Fruit fly (Drosophila melanogaster) whole organism, wandering third instar larva: ENCODE measurements around the gene CG14257.

Experiments used
- Dfd ChIP-seq: fragments of >200 bp; optimal IDR thresholded peaks from 2 replicates; lab custom pipeline; 2017; ENCODE audit warnings: missing biosample characterization, missing genetic modification characterization
- GATAd ChIP-seq: sonication (Bioruptor generic); optimal IDR thresholded peaks from 2 replicates; lab custom pipeline; 2016; ENCODE audit warnings: missing biosample characterization, missing genetic modification characterization
- N ChIP-seq: fragments of >200 bp; optimal IDR thresholded peaks from 2 replicates; lab custom pipeline; 2018; ENCODE audit warnings: missing biosample characterization, missing external identifiers, missing genetic modification characterization
- OdsH ChIP-seq: fragments of 200-800 bp; sonication (Bioruptor generic); optimal IDR thresholded peaks from 2 replicates; lab custom pipeline; 2016; ENCODE audit warnings: missing biosample characterization, mild to moderate bottlenecking, missing genetic modification characterization
- Vsx2 ChIP-seq: fragments of 200-300, 225-300 bp; sonication (Bioruptor generic); optimal IDR thresholded peaks from 2 replicates; lab custom pipeline; 2018; ENCODE audit warnings: missing biosample characterization, missing genetic modification characterization; ENCODE audit not compliant: partially characterized antibody
- foxo ChIP-seq, 2 experiments: fragments of 200-800 bp; sonication (Bioruptor generic); optimal IDR thresholded peaks; 2 replicates in 1 of 2; 3 replicates in 1 of 2; lab custom pipeline; 2016 to 2017; ENCODE audit warnings: missing biosample characterization in 2 of 2, missing genetic modification characterization in 2 of 2
- fru ChIP-seq: fragments of 200-800 bp; sonication (Bioruptor generic); optimal IDR thresholded peaks from 3 replicates; lab custom pipeline; 2016; ENCODE audit warnings: missing biosample characterization, mild to moderate bottlenecking, missing genetic modification characterization
- psq ChIP-seq: fragments of 200-800 bp; sonication (Bioruptor generic); optimal IDR thresholded peaks from 3 replicates; lab custom pipeline; 2017; ENCODE audit warnings: missing biosample characterization, mild to moderate bottlenecking, missing genetic modification characterization, moderate library complexity
- rgr ChIP-seq: fragments of 200-800 bp; sonication (Bioruptor generic); optimal IDR thresholded peaks from 3 replicates; lab custom pipeline; 2016; ENCODE audit warnings: missing biosample characterization, mild to moderate bottlenecking, missing genetic modification characterization
- tai ChIP-seq: sonication (Bioruptor generic); optimal IDR thresholded peaks from 2 replicates; lab custom pipeline; 2016; ENCODE audit warnings: missing biosample characterization, missing genetic modification characterization
- usp ChIP-seq: fragments of >200 bp; optimal IDR thresholded peaks from 2 replicates; lab custom pipeline; 2017; ENCODE audit warnings: missing biosample characterization, missing genetic modification characterization
- woc ChIP-seq: sonication (Bioruptor generic); optimal IDR thresholded peaks from 2 replicates; lab custom pipeline; 2016; ENCODE audit warnings: missing biosample characterization, mild to moderate bottlenecking, missing genetic modification characterization

DNA sequence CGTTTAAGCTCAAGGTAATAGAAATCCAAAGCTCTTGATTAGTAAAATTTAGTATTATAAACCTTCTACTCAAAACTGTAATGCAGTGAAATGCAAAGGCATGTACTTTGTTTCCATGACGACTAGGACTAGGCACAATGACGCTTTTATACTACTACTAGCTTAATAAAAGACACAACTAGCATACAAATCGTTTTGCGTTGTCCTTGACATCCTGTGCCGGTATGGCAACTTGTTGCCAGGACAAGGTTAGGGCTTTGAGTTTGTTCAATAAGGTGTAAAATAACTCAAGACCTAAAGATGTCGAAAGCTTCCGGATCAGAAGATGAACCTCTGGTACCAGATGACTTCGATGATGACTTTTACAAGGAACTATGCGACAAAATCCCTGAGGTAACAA lies 42.7 kb downstream of the CG14257 start, which contains the start of gene CG5882:
- TF ChIP-seq usp (GFP tag; lab: Kevin White, UChicago): no peak
- TF ChIP-seq psq (GFP tag; lab: Kevin White, UChicago): no peak
- TF ChIP-seq Vsx2 (GFP tag; lab: Kevin White, UChicago): no peak
- TF ChIP-seq GATAd (GFP tag; lab: Kevin White, UChicago): no peak
- TF ChIP-seq foxo (GFP tag; optimal IDR thresholded peaks at IDR 0.05; lab: Kevin White, UChicago): no peak
- TF ChIP-seq Dfd: no peak
- no peak for TF ChIP-seq fru (GFP tag; lab: Kevin White, UChicago)
- TF ChIP-seq N: no peak
- TF ChIP-seq tai (GFP tag; lab: Kevin White, UChicago): no peak
- TF ChIP-seq OdsH (GFP tag; lab: Kevin White, UChicago): no peak
- TF ChIP-seq rgr (GFP tag; lab: Kevin White, UChicago): no peak
- no peak for TF ChIP-seq woc (GFP tag; lab: Kevin White, UChicago)
